Worm (Caenorhabditis elegans) whole organism, L2 larva: ENCODE results near the gene tbc-7.

Experiments
- fos-1 ChIP-seq: fragments of 150-350 bp; optimal IDR thresholded peaks from 2 replicates; lab custom pipeline; 2014; ENCODE audit warnings: missing biosample characterization, missing genetic modification characterization
- lin-13 ChIP-seq: fragments of 150-350 bp; optimal IDR thresholded peaks from 2 replicates; lab custom pipeline; 2014; ENCODE audit warnings: missing biosample characterization, missing genetic modification reagents, missing genetic modification characterization
- unc-62 ChIP-seq: fragments of 150-350 bp; optimal IDR thresholded peaks from 2 replicates; lab custom pipeline; 2014; ENCODE audit warnings: missing biosample characterization, missing genetic modification reagents, missing genetic modification characterization

ce11 chrX:5117571-5117970 lies 16.5 kb upstream of the tbc-7 start:
- TF ChIP-seq unc-62 (GFP tag; lab: Kevin White, UChicago) (no peak), fos-1 (tag; lab: Kevin White, UChicago) (no peak), lin-13 (no peak)
